Worm (Caenorhabditis elegans) whole organism, early embryonic: ENCODE data around the gene F54D5.7.

Source experiments
- ama-1 ChIP-seq: fragments of 150-350 bp; optimal IDR thresholded peaks from 2 replicates; lab custom pipeline; 2014
- ceh-13 ChIP-seq: fragments of 200-800 bp; sonication (Bioruptor generic); optimal IDR thresholded peaks from 2 replicates; lab custom pipeline; 2018; ENCODE audit warnings: mild to moderate bottlenecking, missing genetic modification characterization, missing compliant biosample characterization
- ceh-36 ChIP-seq: sonication (generic microtip); optimal IDR thresholded peaks from 2 replicates; lab custom pipeline; 2016; ENCODE audit warnings: missing genetic modification characterization, inconsistent platforms, missing compliant biosample characterization
- ets-7 ChIP-seq: sonication (generic microtip); optimal IDR thresholded peaks from 2 replicates; lab custom pipeline; 2016; ENCODE audit warnings: missing genotype, missing genetic modification characterization, missing compliant biosample characterization
- flt-1 ChIP-seq: fragments of 200-800 bp; sonication (Bioruptor generic); IDR thresholded peaks from 2 replicates; pipeline ENCODE4 v1.3.6; 2022; ENCODE audit warnings: missing genetic modification characterization, missing compliant biosample characterization
- tbx-37 ChIP-seq: fragments of 200-800 bp; sonication (Bioruptor generic); conservative IDR thresholded peaks from 2 replicates; pipeline ENCODE4 v1.3.6; 2022; ENCODE audit warnings: missing genetic modification reagents, missing genetic modification characterization, missing compliant biosample characterization

DNA sequence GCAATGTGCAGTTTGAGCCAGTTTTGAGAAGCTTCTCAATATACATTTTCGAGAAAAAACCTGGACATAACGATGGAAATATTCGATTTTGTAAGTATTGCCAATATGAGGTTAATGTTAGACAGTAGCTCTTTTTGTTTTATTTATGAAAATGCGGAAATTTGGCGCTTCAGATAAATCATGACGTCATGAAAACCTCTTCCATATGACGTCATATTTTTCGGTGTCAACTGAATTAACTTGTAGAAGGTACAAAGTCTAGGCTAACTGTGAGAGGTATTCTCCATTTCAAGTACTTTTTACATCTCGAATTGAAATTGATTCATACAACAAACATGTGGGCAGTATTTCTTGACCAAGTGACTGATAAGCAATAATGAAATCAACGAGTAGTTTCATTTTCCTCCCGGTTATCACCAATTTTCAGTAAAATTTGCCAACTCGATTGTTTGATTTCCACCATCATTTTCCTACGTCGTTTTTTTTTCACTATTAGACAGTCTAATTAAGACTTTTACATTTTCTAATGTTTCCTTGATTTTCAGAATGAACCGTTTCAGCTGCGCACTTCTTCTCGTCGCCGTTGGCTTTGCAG, 24.0 kb downstream of the F54D5.7 start, which contains the start of gene F54D5.3:
- TF ChIP-seq ama-1, result no peak
- TF ChIP-seq tbx-37 (GFP tag; lab: Robert Waterston, UW), result no peak
- no peak for TF ChIP-seq ets-7 (tag; lab: Kevin White, UChicago)
- no peak for TF ChIP-seq ceh-13 (GFP tag; lab: Kevin White, UChicago)
- TF ChIP-seq flt-1 (GFP tag; lab: Robert Waterston, UW), result no peak
- no peak for TF ChIP-seq ceh-36 (tag; lab: Kevin White, UChicago)
